Worm (Caenorhabditis elegans): Measurements from ENCODE around the gene ceh-19.

DNA sequence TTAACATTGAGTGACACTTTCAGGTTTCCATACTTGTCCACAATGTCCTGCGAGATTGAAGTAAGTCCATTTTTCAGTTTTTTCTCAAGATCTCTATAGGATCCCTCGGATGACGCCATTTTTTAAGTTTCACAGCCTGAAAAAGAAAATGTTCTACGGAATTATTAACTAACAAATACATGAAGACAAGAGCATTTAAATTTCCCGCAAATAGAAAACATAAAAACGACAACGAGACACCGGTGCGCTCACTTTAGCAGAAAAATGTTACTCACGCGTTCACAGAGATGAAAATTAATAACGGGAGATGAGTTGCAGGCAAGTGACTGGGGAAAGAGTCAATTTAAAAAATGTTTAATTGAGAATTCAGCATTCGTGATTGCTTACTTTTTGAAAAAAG is 9.3 kb downstream of the ceh-19 start, which contains the start of gene czw-1:
- TF ChIP-seq chd-7 (tag; optimal IDR thresholded peaks at IDR 0.05) (no peak), repo-1 (tag; optimal IDR thresholded peaks at IDR 0.05) (no peak), cebp-2 (GFP tag; IDR thresholded peaks at IDR 0.05) (no peak), C06A6.2 (GFP tag; conservative IDR thresholded peaks at IDR 0.05) (no peak), bed-2 (GFP tag; IDR thresholded peaks at IDR 0.05) (no peak), tbp1 (GFP tag; optimal IDR thresholded peaks at IDR 0.05) (no peak), F49E8.2 (tag; optimal IDR thresholded peaks at IDR 0.05; ENCODE audit: insufficient read depth) (no peak), him-1 (tag; optimal IDR thresholded peaks at IDR 0.05) (no peak), K12H6.12 (tag; optimal IDR thresholded peaks at IDR 0.05) (no peak), sdz-38 (tag; optimal IDR thresholded peaks at IDR 0.05) (no peak), ZK185.1 (tag; optimal IDR thresholded peaks at IDR 0.05; ENCODE audit: poor library complexity, severe bottlenecking) (no peak), egl-44 (GFP tag; IDR thresholded peaks at IDR 0.05) (no peak), ama-1 (optimal IDR thresholded peaks at IDR 0.05) (no peak), ama-1 (GFP tag; optimal IDR thresholded peaks at IDR 0.05) (no peak)

All from whole organism, young adult.